Worm (Caenorhabditis elegans): ENCODE data around the gene B0310.6.

ce11 chrX:504046-504843 is 26.6 kb downstream of the B0310.6 start:
- TF ChIP-seq ama-1 (optimal IDR thresholded peaks at IDR 0.05) (no peak), tbx-11 (GFP tag; IDR thresholded peaks at IDR 0.05) (no peak), hnd-1 (tag; optimal IDR thresholded peaks at IDR 0.05) (no peak), ceh-36 (tag; optimal IDR thresholded peaks at IDR 0.05) (no peak), tbx-37 (GFP tag; conservative IDR thresholded peaks at IDR 0.05) (no peak), aly-1 (tag; optimal IDR thresholded peaks at IDR 0.05) (no peak), ets-7 (tag; optimal IDR thresholded peaks at IDR 0.05) (no peak), ceh-13 (GFP tag; optimal IDR thresholded peaks at IDR 0.05) (no peak), hmbx-1 (tag; optimal IDR thresholded peaks at IDR 0.05) (no peak), B0310.2 (tag; optimal IDR thresholded peaks at IDR 0.05) (no peak), scrt-1 (GFP tag; IDR thresholded peaks at IDR 0.05) (no peak), pes-1 (GFP tag; IDR thresholded peaks at IDR 0.05) (no peak), flt-1 (GFP tag; IDR thresholded peaks at IDR 0.05) (no peak)

Data from whole organism, early embryonic.